Worm (Caenorhabditis elegans) whole organism, late embryonic: Measurements from ENCODE around the gene him-18.

Experiments used
- F13H6.1 ChIP-seq: sonication (generic microtip); optimal IDR thresholded peaks from 2 replicates; lab custom pipeline; 2016; ENCODE audit warnings: missing genetic modification characterization, missing compliant biosample characterization
- K02D7.2 ChIP-seq: sonication (generic microtip); optimal IDR thresholded peaks from 2 replicates; lab custom pipeline; 2017; ENCODE audit warnings: mild to moderate bottlenecking, missing genetic modification characterization, missing compliant biosample characterization
- K09A11.1 ChIP-seq: sonication (generic microtip); optimal IDR thresholded peaks from 2 replicates; lab custom pipeline; 2017; ENCODE audit warnings: antibody characterized with exemption, mild to moderate bottlenecking, missing genetic modification characterization, missing compliant biosample characterization; ENCODE audit not compliant: insufficient read depth
- T23F11.4 ChIP-seq: fragments of 200-800 bp; sonication (Bioruptor generic); optimal IDR thresholded peaks from 2 replicates; lab custom pipeline; 2018; ENCODE audit warnings: mild to moderate bottlenecking, missing genetic modification characterization, missing compliant biosample characterization
- ceh-14 ChIP-seq: sonication (generic microtip); optimal IDR thresholded peaks from 2 replicates; lab custom pipeline; 2016; ENCODE audit warnings: missing genotype, missing genetic modification characterization, missing compliant biosample characterization
- ceh-18 ChIP-seq: sonication (generic microtip); optimal IDR thresholded peaks from 2 replicates; lab custom pipeline; 2016; ENCODE audit warnings: missing genetic modification characterization, missing compliant biosample characterization
- ceh-19 ChIP-seq: fragments of 200-800 bp; sonication (Bioruptor generic); optimal IDR thresholded peaks from 2 replicates; lab custom pipeline; 2018; ENCODE audit warnings: mild to moderate bottlenecking, missing genetic modification characterization, missing compliant biosample characterization
- ceh-2 ChIP-seq: sonication (generic microtip); optimal IDR thresholded peaks from 2 replicates; lab custom pipeline; 2016; ENCODE audit warnings: missing genotype, missing genetic modification characterization, missing compliant biosample characterization
- ceh-24 ChIP-seq: sonication (generic microtip); optimal IDR thresholded peaks from 2 replicates; lab custom pipeline; 2016; ENCODE audit warnings: mild to moderate bottlenecking, missing genetic modification characterization, missing compliant biosample characterization
- ceh-31 ChIP-seq: sonication (generic microtip); optimal IDR thresholded peaks from 2 replicates; lab custom pipeline; 2016; ENCODE audit warnings: missing genetic modification characterization, missing compliant biosample characterization
- ceh-34 ChIP-seq: sonication (generic microtip); optimal IDR thresholded peaks from 2 replicates; lab custom pipeline; 2016; ENCODE audit warnings: mild to moderate bottlenecking, missing genetic modification characterization, missing compliant biosample characterization
- ceh-48 ChIP-seq: sonication (generic microtip); optimal IDR thresholded peaks from 2 replicates; lab custom pipeline; 2016; ENCODE audit warnings: missing genetic modification characterization, inconsistent platforms, missing compliant biosample characterization
- ceh-9 ChIP-seq: sonication (generic microtip); optimal IDR thresholded peaks from 2 replicates; lab custom pipeline; 2016; ENCODE audit warnings: mild to moderate bottlenecking, missing genetic modification characterization, inconsistent platforms, missing compliant biosample characterization
- che-1 ChIP-seq: sonication (generic microtip); optimal IDR thresholded peaks from 2 replicates; lab custom pipeline; 2016; ENCODE audit warnings: mild to moderate bottlenecking, missing genetic modification characterization, missing compliant biosample characterization
- dmd-4 ChIP-seq: sonication (generic microtip); optimal IDR thresholded peaks from 2 replicates; lab custom pipeline; 2016; ENCODE audit warnings: borderline replicate concordance, missing genetic modification characterization, missing compliant biosample characterization
- dve-1 ChIP-seq: sonication (generic microtip); optimal IDR thresholded peaks from 2 replicates; lab custom pipeline; 2017; ENCODE audit warnings: antibody characterized with exemption, mild to moderate bottlenecking, missing genetic modification characterization, missing compliant biosample characterization
- elt-2 ChIP-seq: sonication (generic microtip); optimal IDR thresholded peaks from 2 replicates; lab custom pipeline; 2016; ENCODE audit warnings: missing genetic modification reagents, missing genetic modification characterization, missing compliant biosample characterization
- elt-4 ChIP-seq: sonication (generic microtip); optimal IDR thresholded peaks from 2 replicates; lab custom pipeline; 2016; ENCODE audit warnings: missing genetic modification characterization, missing compliant biosample characterization
- ets-4 ChIP-seq: sonication (generic microtip); optimal IDR thresholded peaks from 2 replicates; lab custom pipeline; 2016; ENCODE audit warnings: missing genetic modification characterization, missing compliant biosample characterization
- fax-1 ChIP-seq: sonication (generic microtip); optimal IDR thresholded peaks from 2 replicates; lab custom pipeline; 2016; ENCODE audit warnings: missing genotype, missing genetic modification characterization, missing compliant biosample characterization
- hlh-13 ChIP-seq: fragments of 200-800 bp; sonication (Bioruptor generic); optimal IDR thresholded peaks from 2 replicates; lab custom pipeline; 2018; ENCODE audit warnings: mild to moderate bottlenecking, missing genetic modification characterization, missing compliant biosample characterization
- hlh-30 ChIP-seq: sonication (generic microtip); optimal IDR thresholded peaks from 2 replicates; lab custom pipeline; 2017; ENCODE audit warnings: antibody characterized with exemption, missing genetic modification characterization, missing compliant biosample characterization; ENCODE audit not compliant: insufficient read depth
- hlh-8 ChIP-seq: sonication (generic microtip); optimal IDR thresholded peaks from 2 replicates; lab custom pipeline; 2016; ENCODE audit warnings: missing genotype, missing genetic modification characterization, missing compliant biosample characterization
- lim-6 ChIP-seq: sonication (generic microtip); optimal IDR thresholded peaks from 2 replicates; lab custom pipeline; 2016; ENCODE audit warnings: missing genetic modification characterization, missing compliant biosample characterization
- lin-11 ChIP-seq: fragments of 200-800 bp; sonication (Bioruptor generic); optimal IDR thresholded peaks from 2 replicates; lab custom pipeline; 2018; ENCODE audit warnings: mild to moderate bottlenecking, missing genetic modification characterization, missing compliant biosample characterization
- madf-2 ChIP-seq: sonication (generic microtip); optimal IDR thresholded peaks from 2 replicates; lab custom pipeline; 2017; ENCODE audit warnings: missing genetic modification characterization, missing compliant biosample characterization
- nfya-1 ChIP-seq: sonication (generic microtip); optimal IDR thresholded peaks from 2 replicates; lab custom pipeline; 2017; ENCODE audit warnings: missing genetic modification characterization, mild to moderate bottlenecking, missing compliant biosample characterization, antibody characterized with exemption, moderate library complexity
- nhr-11 ChIP-seq: fragments of 150-350 bp; optimal IDR thresholded peaks from 2 replicates; lab custom pipeline; 2014; ENCODE audit warnings: missing biosample characterization, missing genetic modification characterization
- npax-4 ChIP-seq: sonication (generic microtip); optimal IDR thresholded peaks from 2 replicates; lab custom pipeline; 2016; ENCODE audit warnings: missing genetic modification characterization, missing compliant biosample characterization
- odd-2 ChIP-seq: sonication (generic microtip); optimal IDR thresholded peaks from 2 replicates; lab custom pipeline; 2017; ENCODE audit warnings: antibody characterized with exemption, mild to moderate bottlenecking, missing genetic modification characterization, missing compliant biosample characterization
- pag-3 ChIP-seq: sonication (generic microtip); optimal IDR thresholded peaks from 2 replicates; lab custom pipeline; 2016; ENCODE audit warnings: missing compliant biosample characterization, missing genetic modification characterization, borderline replicate concordance
- pat-9 ChIP-seq: fragments of 200-800 bp; sonication (Bioruptor generic); optimal IDR thresholded peaks from 2 replicates; lab custom pipeline; 2018; ENCODE audit warnings: mild to moderate bottlenecking, missing genetic modification characterization, moderate library complexity, missing compliant biosample characterization
- pax-1 ChIP-seq: fragments of 150-350 bp; optimal IDR thresholded peaks from 2 replicates; lab custom pipeline; 2014; ENCODE audit warnings: missing biosample characterization, missing genetic modification characterization
- pha-4 ChIP-seq: fragments of 150-350 bp; optimal IDR thresholded peaks from 2 replicates; lab custom pipeline; 2018; ENCODE audit warnings: missing biosample characterization, missing genetic modification reagents, missing genetic modification characterization
- pqm-1 ChIP-seq: sonication (generic microtip); optimal IDR thresholded peaks from 2 replicates; lab custom pipeline; 2016; ENCODE audit warnings: missing genetic modification characterization, missing compliant biosample characterization
- ref-2 ChIP-seq: sonication (generic microtip); optimal IDR thresholded peaks from 2 replicates; lab custom pipeline; 2016; ENCODE audit warnings: missing genetic modification characterization, missing compliant biosample characterization
- rnt-1 ChIP-seq: sonication (generic microtip); optimal IDR thresholded peaks from 2 replicates; lab custom pipeline; 2016; ENCODE audit warnings: missing genetic modification characterization, missing compliant biosample characterization
- sdc-2 ChIP-seq: sonication (generic microtip); optimal IDR thresholded peaks from 2 replicates; lab custom pipeline; 2016; ENCODE audit warnings: missing genotype, missing genetic modification characterization, missing compliant biosample characterization
- sox-4 ChIP-seq: sonication (generic microtip); optimal IDR thresholded peaks from 2 replicates; lab custom pipeline; 2017; ENCODE audit warnings: mild to moderate bottlenecking, missing genetic modification characterization, inconsistent platforms, missing compliant biosample characterization
- syd-9 ChIP-seq: sonication (generic microtip); optimal IDR thresholded peaks from 2 replicates; lab custom pipeline; 2016; ENCODE audit warnings: mild to moderate bottlenecking, missing genetic modification characterization, moderate library complexity, missing compliant biosample characterization
- tbx-2 ChIP-seq: sonication (generic microtip); optimal IDR thresholded peaks from 2 replicates; lab custom pipeline; 2016; ENCODE audit warnings: missing genetic modification characterization, missing compliant biosample characterization
- tbx-7 ChIP-seq: sonication (generic microtip); optimal IDR thresholded peaks from 2 replicates; lab custom pipeline; 2016; ENCODE audit warnings: missing genotype, missing genetic modification characterization, missing compliant biosample characterization
- unc-3 ChIP-seq, 2 experiments: fragments of 200-800 bp in 1 of 2; sonication (Bioruptor generic) in 1 of 2; sonication (generic microtip) in 1 of 2; conservative IDR thresholded peaks in 1 of 2; optimal IDR thresholded peaks in 1 of 2; 2 replicates each; pipeline versions ENCODE4 v1.3.6 to Lab custom; 2016 to 2022; ENCODE audit warnings: missing compliant biosample characterization in 2 of 2, missing genetic modification characterization in 2 of 2, missing genetic modification reagents in 1 of 2
- unc-42 ChIP-seq: sonication (generic microtip); optimal IDR thresholded peaks from 2 replicates; lab custom pipeline; 2016; ENCODE audit warnings: missing genotype, missing genetic modification characterization, missing compliant biosample characterization
- unc-55 ChIP-seq: sonication (generic microtip); optimal IDR thresholded peaks from 2 replicates; lab custom pipeline; 2017; ENCODE audit warnings: missing biosample characterization, missing genetic modification reagents, missing genetic modification characterization
- unc-86 ChIP-seq: sonication (generic microtip); optimal IDR thresholded peaks from 2 replicates; lab custom pipeline; 2016; ENCODE audit warnings: missing genetic modification characterization, missing compliant biosample characterization
- ztf-16 ChIP-seq: sonication (generic microtip); optimal IDR thresholded peaks from 2 replicates; lab custom pipeline; 2017; ENCODE audit warnings: missing genetic modification characterization, missing compliant biosample characterization

The him-18 gene

ce11 chrIII:4756983-4757382, 42.0 kb upstream of the him-18 start, which contains the start of gene fbxl-2 (continued):
- TF ChIP-seq unc-42 (tag; lab: Kevin White, UChicago) (peak; percentile 91), tbx-7 (peak; percentile 20), unc-3 (GFP tag; conservative IDR thresholded peaks at IDR 0.05; lab: Robert Waterston, UW) (peak; percentile 70), unc-3 (tag; optimal IDR thresholded peaks at IDR 0.05; lab: Kevin White, UChicago) (peak; percentile 49), elt-2 (tag; lab: Kevin White, UChicago) (peak; percentile 88), hlh-30 (tag; lab: Kevin White, UChicago) (peak; percentile 73), sox-4 (peak; percentile 57), sdc-2 (tag; lab: Kevin White, UChicago) (peak; percentile 61), ceh-24 (tag; lab: Kevin White, UChicago) (peak; percentile 32), npax-4 (tag; lab: Kevin White, UChicago) (no peak), ref-2 (peak; percentile 86), hlh-8 (tag; lab: Kevin White, UChicago) (peak; percentile 44), nfya-1 (tag; lab: Kevin White, UChicago) (peak; percentile 90), madf-2 (tag; lab: Kevin White, UChicago) (peak; percentile 53), F13H6.1 (peak; percentile 53), K09A11.1 (tag; lab: Kevin White, UChicago) (no peak), ceh-9 (tag; lab: Kevin White, UChicago) (no peak), tbx-2 (tag; lab: Kevin White, UChicago) (peak; percentile 71), hlh-13 (GFP tag; lab: Kevin White, UChicago) (no peak), lim-6 (tag; lab: Kevin White, UChicago) (peak; percentile 58), ceh-48 (tag; lab: Kevin White, UChicago) (peak; percentile 54), pat-9 (tag; lab: Kevin White, UChicago) (peak; percentile 64), dmd-4 (tag; lab: Kevin White, UChicago) (peak; percentile 44), ztf-16 (tag; lab: Kevin White, UChicago) (peak; percentile 33), odd-2 (tag; lab: Kevin White, UChicago) (no peak), dve-1 (peak; percentile 89), T23F11.4 (GFP tag; lab: Kevin White, UChicago) (no peak), ceh-18 (tag; lab: Kevin White, UChicago) (peak; percentile 90), nhr-11 (tag; lab: Kevin White, UChicago) (no peak), unc-86 (tag; lab: Kevin White, UChicago) (peak; percentile 76), syd-9 (tag; lab: Kevin White, UChicago) (peak; percentile 63), pag-3 (no peak), unc-55 (GFP tag; lab: Kevin White, UChicago) (peak; percentile 48), ceh-19 (GFP tag; lab: Kevin White, UChicago) (peak; percentile 17), pax-1 (tag; lab: Kevin White, UChicago) (no peak)

DNA sequence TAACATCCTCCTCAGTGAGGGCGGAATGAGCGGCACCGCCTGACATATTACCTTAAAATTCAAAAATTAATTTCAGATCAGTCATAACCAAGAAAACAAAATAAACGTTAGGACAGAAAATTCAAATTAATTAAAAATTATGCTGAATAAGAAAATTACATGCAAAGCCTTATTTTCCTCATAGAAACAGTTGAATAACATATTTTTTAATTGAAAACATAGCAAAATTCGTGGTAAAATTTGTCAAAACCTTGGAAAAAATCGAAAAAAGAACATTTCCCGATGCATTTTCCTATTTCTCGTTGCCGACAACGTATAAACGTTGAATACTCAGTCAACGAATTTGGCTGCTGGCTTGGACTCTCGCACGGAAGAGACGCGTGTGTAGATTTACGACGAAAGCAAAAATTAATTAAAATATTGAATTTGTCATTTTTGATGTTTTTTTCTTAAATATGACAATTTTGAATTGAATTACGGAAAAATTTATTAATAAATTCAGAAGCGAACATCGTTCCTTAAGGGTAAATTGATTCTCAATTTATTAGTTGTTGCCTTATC, 39.1 kb upstream of the him-18 start, which contains the start of the genes rps-0 and rbg-3:
rps-0 (minus strand) TSS at position 51 of the 561 bp plus-strand sequence.
rbg-3 (plus strand) TSS at position 424 of the 561 bp plus-strand sequence.
- TF ChIP-seq tbx-7, result peak; percentile 9
- no peak for TF ChIP-seq che-1 (tag; lab: Kevin White, UChicago)
- no peak for TF ChIP-seq elt-4 (tag; lab: Kevin White, UChicago)
- peak; percentile 56 for TF ChIP-seq tbx-2 (tag; lab: Kevin White, UChicago)
- TF ChIP-seq pha-4 (tag; lab: Kevin White, UChicago), result no peak
- no peak for TF ChIP-seq K02D7.2 (tag; lab: Kevin White, UChicago)
- TF ChIP-seq ceh-48 (tag; lab: Kevin White, UChicago), result peak; percentile 9
- peak; percentile 68 for TF ChIP-seq ceh-18 (tag; lab: Kevin White, UChicago)
- no peak for TF ChIP-seq madf-2 (tag; lab: Kevin White, UChicago)
- peak; percentile 87 for TF ChIP-seq nfya-1 (tag; lab: Kevin White, UChicago)
- TF ChIP-seq rnt-1 (tag; lab: Kevin White, UChicago), result peak; percentile 21
- no peak for TF ChIP-seq pqm-1 (tag; lab: Kevin White, UChicago)
- peak; percentile 70 for TF ChIP-seq ceh-14 (tag; lab: Kevin White, UChicago)
- peak; percentile 19 for TF ChIP-seq hlh-30 (tag; lab: Kevin White, UChicago)
- peak; percentile 29 for TF ChIP-seq ref-2
- TF ChIP-seq pax-1 (tag; lab: Kevin White, UChicago), result peak; percentile 92
- TF ChIP-seq ceh-31 (tag; lab: Kevin White, UChicago), result peak; percentile 75
- no peak for TF ChIP-seq lin-11 (tag; lab: Kevin White, UChicago)
- peak; percentile 70 for TF ChIP-seq ets-4 (tag; lab: Kevin White, UChicago)
- no peak for TF ChIP-seq fax-1 (tag; lab: Kevin White, UChicago)
- peak; percentile 67 for TF ChIP-seq dve-1
- TF ChIP-seq elt-2 (tag; lab: Kevin White, UChicago), result peak; percentile 33
- TF ChIP-seq ceh-34, result peak; percentile 22
- peak; percentile 57 for TF ChIP-seq unc-55 (GFP tag; lab: Kevin White, UChicago)
- peak; percentile 4 for TF ChIP-seq unc-86 (tag; lab: Kevin White, UChicago)
- no peak for TF ChIP-seq ceh-9 (tag; lab: Kevin White, UChicago)
- TF ChIP-seq ceh-2 (tag; lab: Kevin White, UChicago), result peak; percentile 1
- peak; percentile 96 for TF ChIP-seq unc-42 (tag; lab: Kevin White, UChicago)
- TF ChIP-seq odd-2 (tag; lab: Kevin White, UChicago), result no peak
